Worm (Caenorhabditis elegans) whole organism, late embryonic: ENCODE measurements around the gene T21D9.2.

Source experiments
- K02D7.2 ChIP-seq: sonication (generic microtip); optimal IDR thresholded peaks from 2 replicates; lab custom pipeline; 2017; ENCODE audit warnings: mild to moderate bottlenecking, missing genetic modification characterization, missing compliant biosample characterization
- K09A11.1 ChIP-seq: sonication (generic microtip); optimal IDR thresholded peaks from 2 replicates; lab custom pipeline; 2017; ENCODE audit warnings: antibody characterized with exemption, mild to moderate bottlenecking, missing genetic modification characterization, missing compliant biosample characterization; ENCODE audit not compliant: insufficient read depth
- T23F11.4 ChIP-seq: fragments of 200-800 bp; sonication (Bioruptor generic); optimal IDR thresholded peaks from 2 replicates; lab custom pipeline; 2018; ENCODE audit warnings: mild to moderate bottlenecking, missing genetic modification characterization, missing compliant biosample characterization
- Y22D7AL.16 ChIP-seq: sonication (generic microtip); optimal IDR thresholded peaks from 2 replicates; lab custom pipeline; 2016; ENCODE audit warnings: missing genetic modification characterization, missing compliant biosample characterization
- ahr-1 ChIP-seq: sonication (generic microtip); optimal IDR thresholded peaks from 2 replicates; lab custom pipeline; 2016; ENCODE audit warnings: missing genetic modification characterization, missing compliant biosample characterization
- ama-1 ChIP-seq: fragments of 150-350 bp; optimal IDR thresholded peaks from 2 replicates; lab custom pipeline; 2014
- ceh-19 ChIP-seq: fragments of 200-800 bp; sonication (Bioruptor generic); optimal IDR thresholded peaks from 2 replicates; lab custom pipeline; 2018; ENCODE audit warnings: mild to moderate bottlenecking, missing genetic modification characterization, missing compliant biosample characterization
- ceh-2 ChIP-seq: sonication (generic microtip); optimal IDR thresholded peaks from 2 replicates; lab custom pipeline; 2016; ENCODE audit warnings: missing genotype, missing genetic modification characterization, missing compliant biosample characterization
- ceh-24 ChIP-seq: sonication (generic microtip); optimal IDR thresholded peaks from 2 replicates; lab custom pipeline; 2016; ENCODE audit warnings: mild to moderate bottlenecking, missing genetic modification characterization, missing compliant biosample characterization
- ceh-30 ChIP-seq: fragments of 150-350 bp; optimal IDR thresholded peaks from 2 replicates; lab custom pipeline; 2014; ENCODE audit warnings: missing biosample characterization, missing genetic modification characterization
- ceh-34 ChIP-seq: sonication (generic microtip); optimal IDR thresholded peaks from 2 replicates; lab custom pipeline; 2016; ENCODE audit warnings: mild to moderate bottlenecking, missing genetic modification characterization, missing compliant biosample characterization
- ceh-45 ChIP-seq: fragments of 200-800 bp; sonication (Bioruptor generic); IDR thresholded peaks from 2 replicates; pipeline ENCODE4 v1.3.6; 2022; ENCODE audit warnings: missing genetic modification reagents, missing genetic modification characterization, missing compliant biosample characterization
- ceh-48 ChIP-seq: sonication (generic microtip); optimal IDR thresholded peaks from 2 replicates; lab custom pipeline; 2016; ENCODE audit warnings: missing genetic modification characterization, inconsistent platforms, missing compliant biosample characterization
- ceh-9 ChIP-seq: sonication (generic microtip); optimal IDR thresholded peaks from 2 replicates; lab custom pipeline; 2016; ENCODE audit warnings: mild to moderate bottlenecking, missing genetic modification characterization, inconsistent platforms, missing compliant biosample characterization
- elt-2 ChIP-seq: sonication (generic microtip); optimal IDR thresholded peaks from 2 replicates; lab custom pipeline; 2016; ENCODE audit warnings: missing genetic modification reagents, missing genetic modification characterization, missing compliant biosample characterization
- elt-4 ChIP-seq: sonication (generic microtip); optimal IDR thresholded peaks from 2 replicates; lab custom pipeline; 2016; ENCODE audit warnings: missing genetic modification characterization, missing compliant biosample characterization
- eyg-1 ChIP-seq: sonication (generic microtip); optimal IDR thresholded peaks from 2 replicates; lab custom pipeline; 2016; ENCODE audit warnings: missing genotype, missing genetic modification characterization, missing compliant biosample characterization
- fkh-6 ChIP-seq: sonication (generic microtip); optimal IDR thresholded peaks from 2 replicates; lab custom pipeline; 2016; ENCODE audit warnings: missing genetic modification characterization, missing compliant biosample characterization
- hlh-13 ChIP-seq: fragments of 200-800 bp; sonication (Bioruptor generic); optimal IDR thresholded peaks from 2 replicates; lab custom pipeline; 2018; ENCODE audit warnings: mild to moderate bottlenecking, missing genetic modification characterization, missing compliant biosample characterization
- hlh-15 ChIP-seq: sonication (generic microtip); optimal IDR thresholded peaks from 2 replicates; lab custom pipeline; 2016; ENCODE audit warnings: missing genetic modification characterization, missing compliant biosample characterization
- hlh-30 ChIP-seq: sonication (generic microtip); optimal IDR thresholded peaks from 2 replicates; lab custom pipeline; 2017; ENCODE audit warnings: antibody characterized with exemption, missing genetic modification characterization, missing compliant biosample characterization; ENCODE audit not compliant: insufficient read depth
- hlh-6 ChIP-seq: sonication (generic microtip); optimal IDR thresholded peaks from 2 replicates; lab custom pipeline; 2016; ENCODE audit warnings: missing genotype, missing genetic modification characterization, missing compliant biosample characterization
- hlh-8 ChIP-seq: sonication (generic microtip); optimal IDR thresholded peaks from 2 replicates; lab custom pipeline; 2016; ENCODE audit warnings: missing genotype, missing genetic modification characterization, missing compliant biosample characterization
- lin-11 ChIP-seq: fragments of 200-800 bp; sonication (Bioruptor generic); optimal IDR thresholded peaks from 2 replicates; lab custom pipeline; 2018; ENCODE audit warnings: mild to moderate bottlenecking, missing genetic modification characterization, missing compliant biosample characterization
- madf-2 ChIP-seq: sonication (generic microtip); optimal IDR thresholded peaks from 2 replicates; lab custom pipeline; 2017; ENCODE audit warnings: missing genetic modification characterization, missing compliant biosample characterization
- nfya-1 ChIP-seq: sonication (generic microtip); optimal IDR thresholded peaks from 2 replicates; lab custom pipeline; 2017; ENCODE audit warnings: missing genetic modification characterization, mild to moderate bottlenecking, missing compliant biosample characterization, antibody characterized with exemption, moderate library complexity
- nhr-232 ChIP-seq: sonication (generic microtip); optimal IDR thresholded peaks from 2 replicates; lab custom pipeline; 2016; ENCODE audit warnings: missing genetic modification characterization, missing compliant biosample characterization
- npax-4 ChIP-seq: sonication (generic microtip); optimal IDR thresholded peaks from 2 replicates; lab custom pipeline; 2016; ENCODE audit warnings: missing genetic modification characterization, missing compliant biosample characterization
- pag-3 ChIP-seq: sonication (generic microtip); optimal IDR thresholded peaks from 2 replicates; lab custom pipeline; 2016; ENCODE audit warnings: missing compliant biosample characterization, missing genetic modification characterization, borderline replicate concordance
- pat-9 ChIP-seq: fragments of 200-800 bp; sonication (Bioruptor generic); optimal IDR thresholded peaks from 2 replicates; lab custom pipeline; 2018; ENCODE audit warnings: mild to moderate bottlenecking, missing genetic modification characterization, moderate library complexity, missing compliant biosample characterization
- pha-4 ChIP-seq: fragments of 150-350 bp; optimal IDR thresholded peaks from 2 replicates; lab custom pipeline; 2018; ENCODE audit warnings: missing biosample characterization, missing genetic modification reagents, missing genetic modification characterization
- pqm-1 ChIP-seq: sonication (generic microtip); optimal IDR thresholded peaks from 2 replicates; lab custom pipeline; 2016; ENCODE audit warnings: missing genetic modification characterization, missing compliant biosample characterization
- pros-1 ChIP-seq: fragments of 150-350 bp; optimal IDR thresholded peaks from 2 replicates; lab custom pipeline; 2014; ENCODE audit warnings: missing biosample characterization, missing genetic modification reagents, missing genetic modification characterization
- ref-2 ChIP-seq: sonication (generic microtip); optimal IDR thresholded peaks from 2 replicates; lab custom pipeline; 2016; ENCODE audit warnings: missing genetic modification characterization, missing compliant biosample characterization
- sox-2 ChIP-seq: fragments of 200-800 bp; sonication (Bioruptor generic); IDR thresholded peaks from 2 replicates; pipeline ENCODE4 v1.3.6; 2022; ENCODE audit warnings: missing genetic modification reagents, missing genetic modification characterization, missing compliant biosample characterization
- sox-4 ChIP-seq: sonication (generic microtip); optimal IDR thresholded peaks from 2 replicates; lab custom pipeline; 2017; ENCODE audit warnings: mild to moderate bottlenecking, missing genetic modification characterization, inconsistent platforms, missing compliant biosample characterization
- syd-9 ChIP-seq: sonication (generic microtip); optimal IDR thresholded peaks from 2 replicates; lab custom pipeline; 2016; ENCODE audit warnings: mild to moderate bottlenecking, missing genetic modification characterization, moderate library complexity, missing compliant biosample characterization
- tbx-2 ChIP-seq: sonication (generic microtip); optimal IDR thresholded peaks from 2 replicates; lab custom pipeline; 2016; ENCODE audit warnings: missing genetic modification characterization, missing compliant biosample characterization
- ttx-3 ChIP-seq: sonication (generic microtip); optimal IDR thresholded peaks from 2 replicates; lab custom pipeline; 2016; ENCODE audit warnings: missing genetic modification reagents, missing genetic modification characterization, missing compliant biosample characterization
- unc-3 ChIP-seq, 2 experiments: fragments of 200-800 bp in 1 of 2; sonication (Bioruptor generic) in 1 of 2; sonication (generic microtip) in 1 of 2; conservative IDR thresholded peaks in 1 of 2; optimal IDR thresholded peaks in 1 of 2; 2 replicates each; pipeline versions ENCODE4 v1.3.6 to Lab custom; 2016 to 2022; ENCODE audit warnings: missing compliant biosample characterization in 2 of 2, missing genetic modification characterization in 2 of 2, missing genetic modification reagents in 1 of 2
- unc-42 ChIP-seq: sonication (generic microtip); optimal IDR thresholded peaks from 2 replicates; lab custom pipeline; 2016; ENCODE audit warnings: missing genotype, missing genetic modification characterization, missing compliant biosample characterization
- unc-86 ChIP-seq: sonication (generic microtip); optimal IDR thresholded peaks from 2 replicates; lab custom pipeline; 2016; ENCODE audit warnings: missing genetic modification characterization, missing compliant biosample characterization

The T21D9.2 gene

DNA sequence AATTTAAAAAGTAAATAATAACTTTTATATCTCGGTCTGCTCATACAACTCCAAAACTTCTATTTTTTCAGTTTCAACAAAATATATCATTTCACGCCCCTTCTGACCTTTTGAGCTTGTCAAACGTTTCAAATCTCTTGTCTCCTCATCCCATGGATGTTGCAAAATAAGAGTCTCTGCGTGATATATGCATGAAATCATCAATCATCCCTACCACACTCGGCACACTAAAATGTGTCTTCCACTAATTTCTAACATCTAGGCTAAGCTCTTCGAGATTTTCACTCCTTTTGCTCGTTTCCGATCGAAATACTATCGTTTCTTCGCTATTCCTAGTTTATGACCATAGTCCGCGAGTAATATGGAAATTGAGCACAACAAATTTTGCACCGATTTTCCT is 2.3 kb upstream of the T21D9.2 start:
- TF ChIP-seq nhr-232 (tag; lab: Kevin White, UChicago), result no peak
- TF ChIP-seq eyg-1 (tag; lab: Kevin White, UChicago), result no peak
- no peak for TF ChIP-seq ahr-1 (tag; lab: Kevin White, UChicago)

DNA sequence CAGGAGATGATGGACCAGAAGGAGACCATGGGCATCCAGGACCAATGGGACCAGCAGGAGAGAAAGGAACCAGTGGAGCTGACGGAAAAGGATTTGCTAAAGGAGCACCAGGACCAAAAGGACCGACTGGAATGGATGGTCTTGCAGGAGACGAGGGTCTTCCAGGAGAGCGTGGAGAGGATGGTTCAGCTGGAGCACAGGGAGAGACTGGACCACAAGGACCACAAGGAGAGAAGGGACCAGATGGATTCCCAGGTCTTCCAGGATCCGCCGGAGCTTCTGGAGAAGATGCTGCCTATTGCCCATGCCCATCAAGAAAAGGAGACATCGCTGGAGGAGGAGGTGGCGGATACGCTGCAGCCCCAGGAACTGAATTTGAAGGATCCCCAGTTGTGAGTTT is 2.6 kb downstream of the T21D9.2 start:
- TF ChIP-seq pros-1 (tag; lab: Kevin White, UChicago) (no peak), syd-9 (tag; lab: Kevin White, UChicago) (peak; percentile 14)

DNA sequence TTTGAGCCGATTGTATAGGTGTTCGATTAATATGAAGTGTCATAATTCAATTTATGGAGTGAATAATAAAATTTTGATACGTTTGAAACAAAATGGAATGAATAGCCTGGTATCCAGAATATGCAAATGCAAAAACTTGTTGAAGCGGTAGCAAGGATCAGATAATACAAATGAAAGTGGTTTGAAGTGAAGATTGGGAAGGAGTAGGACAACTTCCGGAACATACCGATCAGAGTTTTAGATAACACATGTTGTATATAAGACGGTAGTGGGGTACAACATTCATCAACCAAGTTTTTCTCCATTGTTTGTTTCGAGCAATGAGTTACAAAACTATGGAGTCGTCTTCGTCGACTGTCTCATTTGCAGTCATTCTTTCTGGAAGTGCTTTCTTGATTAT is 3.5 kb downstream of the T21D9.2 start, which contains the start of gene col-164:
Gene col-164 (plus strand): TSS at position 301 of the 400 bp plus-strand sequence.
- TF ChIP-seq ama-1 (lab: Kevin White, UChicago), result no peak
- TF ChIP-seq, all 69 proteins: peak for 0

DNA sequence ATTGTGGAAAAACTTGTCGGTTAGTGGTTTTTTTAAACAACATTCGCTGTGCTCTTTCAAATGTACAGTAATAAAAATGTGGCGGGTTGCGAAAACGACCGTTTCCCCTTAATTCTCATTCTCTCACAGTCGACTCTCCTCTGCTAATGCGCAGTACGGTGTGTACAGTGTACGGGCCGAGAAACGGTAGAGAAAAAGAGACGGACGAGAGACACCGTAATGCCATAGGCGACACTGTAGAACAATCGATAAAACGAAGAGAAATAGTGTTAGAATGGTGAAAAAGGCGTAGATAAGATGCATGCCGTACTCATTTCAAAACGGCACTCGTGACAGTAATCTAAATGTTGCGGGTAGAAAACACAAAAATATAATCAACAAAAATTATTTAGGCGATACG is 6.2 kb downstream of the T21D9.2 start:
- TF ChIP-seq ceh-45 (GFP tag; lab: Robert Waterston, UW) (no peak), ref-2 (tag; lab: Kevin White, UChicago) (no peak), hlh-13 (GFP tag; lab: Kevin White, UChicago) (no peak), ceh-48 (no peak), nhr-232 (tag; lab: Kevin White, UChicago) (no peak), hlh-30 (peak; percentile 54), lin-11 (tag; lab: Kevin White, UChicago) (no peak), nfya-1 (tag; lab: Kevin White, UChicago) (peak; percentile 51), unc-3 (GFP tag; conservative IDR thresholded peaks at IDR 0.05; lab: Robert Waterston, UW) (no peak), unc-3 (tag; optimal IDR thresholded peaks at IDR 0.05; lab: Kevin White, UChicago) (no peak), npax-4 (tag; lab: Kevin White, UChicago) (no peak), ahr-1 (tag; lab: Kevin White, UChicago) (no peak), pqm-1 (tag; lab: Kevin White, UChicago) (no peak), elt-2 (tag; lab: Kevin White, UChicago) (peak; percentile 54), unc-42 (tag; lab: Kevin White, UChicago) (no peak), fkh-6 (tag; lab: Kevin White, UChicago) (no peak), K09A11.1 (tag; lab: Kevin White, UChicago) (no peak), ceh-19 (GFP tag; lab: Kevin White, UChicago) (no peak)

DNA sequence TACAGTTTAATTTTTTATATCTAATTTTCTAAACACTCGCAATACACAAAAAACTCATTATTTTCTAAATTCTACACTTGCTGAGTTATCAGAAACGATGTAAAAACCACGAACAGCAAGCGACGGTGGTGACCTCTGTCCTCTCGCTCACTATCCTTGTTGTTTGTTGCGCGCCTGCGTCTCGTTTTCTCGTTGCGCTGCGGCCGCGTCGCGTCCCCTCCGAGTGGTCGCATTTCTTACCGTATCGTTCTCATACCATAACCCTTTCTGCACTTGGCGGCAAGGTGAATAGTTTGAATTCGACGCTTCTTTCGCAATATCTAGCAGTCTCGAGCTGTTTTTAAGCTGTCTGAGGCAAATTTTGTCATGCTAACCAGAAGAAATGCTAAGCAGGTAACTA is 7.3 kb downstream of the T21D9.2 start, which contains the start of gene lsy-2:
Gene lsy-2 (plus strand): TSS at position 271 of the 400 bp plus-strand sequence.
- TF ChIP-seq sox-4 (tag; lab: Kevin White, UChicago) (no peak), unc-86 (tag; lab: Kevin White, UChicago) (no peak), npax-4 (tag; lab: Kevin White, UChicago) (no peak), elt-4 (tag; lab: Kevin White, UChicago) (no peak), hlh-6 (tag; lab: Kevin White, UChicago) (no peak), eyg-1 (tag; lab: Kevin White, UChicago) (no peak), ttx-3 (tag; lab: Kevin White, UChicago) (no peak), hlh-30 (no peak), unc-42 (tag; lab: Kevin White, UChicago) (no peak), pros-1 (tag; lab: Kevin White, UChicago) (no peak), pha-4 (tag; lab: Kevin White, UChicago) (no peak), ceh-19 (GFP tag; lab: Kevin White, UChicago) (no peak), elt-2 (tag; lab: Kevin White, UChicago) (peak; percentile 51), ceh-48 (no peak), pat-9 (tag; lab: Kevin White, UChicago) (no peak), hlh-8 (no peak), unc-3 (GFP tag; conservative IDR thresholded peaks at IDR 0.05; lab: Robert Waterston, UW) (no peak), unc-3 (tag; optimal IDR thresholded peaks at IDR 0.05; lab: Kevin White, UChicago) (no peak), T23F11.4 (GFP tag; lab: Kevin White, UChicago) (no peak), ceh-2 (tag; lab: Kevin White, UChicago) (no peak), Y22D7AL.16 (tag; lab: Kevin White, UChicago) (no peak), tbx-2 (tag; lab: Kevin White, UChicago) (peak; percentile 3), ceh-9 (no peak), hlh-15 (tag; lab: Kevin White, UChicago) (no peak), K02D7.2 (tag; lab: Kevin White, UChicago) (no peak), madf-2 (tag; lab: Kevin White, UChicago) (no peak), ahr-1 (tag; lab: Kevin White, UChicago) (no peak), ceh-30 (no peak), ceh-34 (tag; lab: Kevin White, UChicago) (peak; percentile 41), ceh-24 (tag; lab: Kevin White, UChicago) (no peak), sox-2 (GFP tag; lab: Robert Waterston, UW) (no peak), pag-3 (tag; lab: Kevin White, UChicago) (no peak), lin-11 (tag; lab: Kevin White, UChicago) (no peak)
